Fruit fly (Drosophila melanogaster) whole organism, wandering third instar larva: Measurements from ENCODE around the gene CG10663.

Experiments
- Abd-B ChIP-seq: fragments of >200 bp; optimal IDR thresholded peaks from 2 replicates; lab custom pipeline; 2017; ENCODE audit warnings: missing biosample characterization, missing genetic modification characterization
- CG9705 ChIP-seq: fragments of 200-800 bp; sonication (Bioruptor generic); optimal IDR thresholded peaks from 2 replicates; lab custom pipeline; 2018; ENCODE audit warnings: missing biosample characterization, mild to moderate bottlenecking, missing genetic modification characterization
- CrebA ChIP-seq: fragments of 200-800 bp; sonication (Bioruptor generic); optimal IDR thresholded peaks from 2 replicates; lab custom pipeline; 2016; ENCODE audit warnings: missing biosample characterization, mild to moderate bottlenecking, missing genetic modification characterization, borderline replicate concordance
- Dfd ChIP-seq: fragments of >200 bp; optimal IDR thresholded peaks from 2 replicates; lab custom pipeline; 2017; ENCODE audit warnings: missing biosample characterization, missing genetic modification characterization
- Dif ChIP-seq: fragments of 200-275, 200-300 bp; sonication (Bioruptor generic); optimal IDR thresholded peaks from 2 replicates; lab custom pipeline; 2018; ENCODE audit warnings: missing biosample characterization, missing genetic modification characterization; ENCODE audit not compliant: partially characterized antibody
- GATAd ChIP-seq: sonication (Bioruptor generic); optimal IDR thresholded peaks from 2 replicates; lab custom pipeline; 2016; ENCODE audit warnings: missing biosample characterization, missing genetic modification characterization
- HLH106 ChIP-seq: fragments of 200-800 bp; optimal IDR thresholded peaks from 3 replicates; lab custom pipeline; 2019; ENCODE audit warnings: missing biosample characterization, mild to moderate bottlenecking, missing genetic modification characterization, moderate library complexity
- Hnf4 ChIP-seq: fragments of 200-800 bp; sonication (Bioruptor generic); optimal IDR thresholded peaks from 2 replicates; lab custom pipeline; 2016; ENCODE audit warnings: missing biosample characterization, mild to moderate bottlenecking, missing genetic modification characterization
- Hr78 ChIP-seq: fragments of >200 bp; optimal IDR thresholded peaks from 2 replicates; lab custom pipeline; 2017; ENCODE audit warnings: missing biosample characterization, missing genetic modification characterization
- Hr83 ChIP-seq: fragments of 200-300 bp; sonication (Bioruptor generic); optimal IDR thresholded peaks from 2 replicates; lab custom pipeline; 2016; ENCODE audit warnings: missing biosample characterization, mild to moderate bottlenecking, missing genetic modification characterization, moderate library complexity; ENCODE audit not compliant: poor library complexity, severe bottlenecking
- Jra ChIP-seq: sonication (Bioruptor generic); optimal IDR thresholded peaks from 2 replicates; lab custom pipeline; 2016; ENCODE audit warnings: missing biosample characterization, missing genetic modification characterization
- Mio ChIP-seq: sonication (Bioruptor generic); optimal IDR thresholded peaks from 2 replicates; lab custom pipeline; 2016; ENCODE audit warnings: missing biosample characterization, missing genetic modification characterization
- Myc ChIP-seq: fragments of >200 bp; optimal IDR thresholded peaks from 2 replicates; lab custom pipeline; 2017
- N ChIP-seq: fragments of >200 bp; optimal IDR thresholded peaks from 2 replicates; lab custom pipeline; 2018; ENCODE audit warnings: missing biosample characterization, missing external identifiers, missing genetic modification characterization
- OdsH ChIP-seq: fragments of 200-800 bp; sonication (Bioruptor generic); optimal IDR thresholded peaks from 2 replicates; lab custom pipeline; 2016; ENCODE audit warnings: missing biosample characterization, mild to moderate bottlenecking, missing genetic modification characterization
- Rel ChIP-seq, 2 experiments: fragments of 200-800 bp; sonication (Bioruptor generic) in 1 of 2; optimal IDR thresholded peaks; 2 replicates in 1 of 2; 3 replicates in 1 of 2; lab custom pipeline; 2016 to 2019; ENCODE audit warnings: mild to moderate bottlenecking in 2 of 2, missing biosample characterization in 2 of 2, missing genetic modification characterization in 2 of 2, moderate library complexity in 1 of 2
- Vsx2 ChIP-seq: fragments of 200-300, 225-300 bp; sonication (Bioruptor generic); optimal IDR thresholded peaks from 2 replicates; lab custom pipeline; 2018; ENCODE audit warnings: missing biosample characterization, missing genetic modification characterization; ENCODE audit not compliant: partially characterized antibody
- br ChIP-seq: fragments of 200-800 bp; sonication (Bioruptor generic); optimal IDR thresholded peaks from 2 replicates; lab custom pipeline; 2016; ENCODE audit warnings: missing biosample characterization, missing genetic modification characterization
- brk ChIP-seq: fragments of 200-800 bp; sonication (Bioruptor generic); optimal IDR thresholded peaks from 2 replicates; lab custom pipeline; 2016; ENCODE audit warnings: missing biosample characterization, mild to moderate bottlenecking, missing genetic modification characterization
- dl ChIP-seq, 2 experiments: fragments of 175-275, 200-275 bp in 1 of 2; fragments of 200-275 bp in 1 of 2; sonication (Bioruptor generic); optimal IDR thresholded peaks; lab custom pipeline; 2018; ENCODE audit warnings: mild to moderate bottlenecking in 2 of 2, missing biosample characterization in 2 of 2, missing genetic modification characterization in 2 of 2, moderate library complexity in 2 of 2; ENCODE audit not compliant: partially characterized antibody in 2 of 2, insufficient read depth in 1 of 2
- dmrt93B ChIP-seq: fragments of 200-800 bp; sonication (Bioruptor generic); optimal IDR thresholded peaks from 2 replicates; lab custom pipeline; 2018; ENCODE audit warnings: missing biosample characterization, mild to moderate bottlenecking, missing genetic modification characterization
- dsf ChIP-seq: sonication (Bioruptor generic); optimal IDR thresholded peaks from 2 replicates; lab custom pipeline; 2016; ENCODE audit warnings: missing biosample characterization, missing genetic modification characterization, borderline replicate concordance
- ey ChIP-seq: fragments of 200-800 bp; sonication (Bioruptor generic); optimal IDR thresholded peaks from 2 replicates; lab custom pipeline; 2016; ENCODE audit warnings: missing biosample characterization, missing genetic modification characterization
- foxo ChIP-seq, 2 experiments: fragments of 200-800 bp; sonication (Bioruptor generic); optimal IDR thresholded peaks; 2 replicates in 1 of 2; 3 replicates in 1 of 2; lab custom pipeline; 2016 to 2017; ENCODE audit warnings: missing biosample characterization in 2 of 2, missing genetic modification characterization in 2 of 2
- fru ChIP-seq: fragments of 200-800 bp; sonication (Bioruptor generic); optimal IDR thresholded peaks from 3 replicates; lab custom pipeline; 2016; ENCODE audit warnings: missing biosample characterization, mild to moderate bottlenecking, missing genetic modification characterization
- h ChIP-seq: fragments of 200-800 bp; sonication (Bioruptor generic); optimal IDR thresholded peaks from 3 replicates; lab custom pipeline; 2016; ENCODE audit warnings: missing biosample characterization, mild to moderate bottlenecking, missing genetic modification characterization
- jim ChIP-seq: fragments of 175-275, 200-325 bp; sonication (Bioruptor generic); optimal IDR thresholded peaks from 2 replicates; lab custom pipeline; 2016; ENCODE audit warnings: missing biosample characterization, mild to moderate bottlenecking, missing genetic modification characterization
- lola ChIP-seq: fragments of >200 bp; optimal IDR thresholded peaks from 2 replicates; lab custom pipeline; 2017; ENCODE audit warnings: missing biosample characterization, missing genetic modification characterization
- pan ChIP-seq: fragments of >200 bp; optimal IDR thresholded peaks from 2 replicates; lab custom pipeline; 2017
- psq ChIP-seq: fragments of 200-800 bp; sonication (Bioruptor generic); optimal IDR thresholded peaks from 3 replicates; lab custom pipeline; 2017; ENCODE audit warnings: missing biosample characterization, mild to moderate bottlenecking, missing genetic modification characterization, moderate library complexity
- rgr ChIP-seq: fragments of 200-800 bp; sonication (Bioruptor generic); optimal IDR thresholded peaks from 3 replicates; lab custom pipeline; 2016; ENCODE audit warnings: missing biosample characterization, mild to moderate bottlenecking, missing genetic modification characterization
- sage ChIP-seq: fragments of 200-800 bp; sonication (Bioruptor generic); optimal IDR thresholded peaks from 2 replicates; lab custom pipeline; 2016; ENCODE audit warnings: missing biosample characterization, mild to moderate bottlenecking, missing genetic modification characterization
- usp ChIP-seq: fragments of >200 bp; optimal IDR thresholded peaks from 2 replicates; lab custom pipeline; 2017; ENCODE audit warnings: missing biosample characterization, missing genetic modification characterization
- woc ChIP-seq: sonication (Bioruptor generic); optimal IDR thresholded peaks from 2 replicates; lab custom pipeline; 2016; ENCODE audit warnings: missing biosample characterization, mild to moderate bottlenecking, missing genetic modification characterization

The CG10663 gene

dm6 chr3L:12514762-12515215 lies 30.0 kb upstream of the CG10663 start, which contains the start of the genes sti and tral (continued):
- no peak for TF ChIP-seq usp (GFP tag; lab: Kevin White, UChicago)
- TF ChIP-seq CG9705 (GFP tag; lab: Kevin White, UChicago) = peak; percentile 86
- no peak for TF ChIP-seq Abd-B

- TF ChIP-seq foxo (GFP tag; optimal IDR thresholded peaks at IDR 0.05; lab: Kevin White, UChicago) (no peak), N (GFP tag; lab: Kevin White, UChicago) (no peak), Abd-B (no peak), brk (GFP tag; lab: Kevin White, UChicago) (no peak), Jra (no peak), Hr78 (GFP tag; lab: Kevin White, UChicago) (no peak), sage (GFP tag; lab: Kevin White, UChicago) (no peak), GATAd (no peak), h (GFP tag; lab: Kevin White, UChicago) (no peak), pan (no peak), dsf (GFP tag; lab: Kevin White, UChicago) (no peak), Rel (GFP tag; optimal IDR thresholded peaks at IDR 0.05; lab: Kevin White, UChicago) (no peak), Rel (tag; optimal IDR thresholded peaks at IDR 0.05; lab: Kevin White, UChicago) (no peak), rgr (GFP tag; lab: Kevin White, UChicago) (no peak), psq (no peak), lola (GFP tag; lab: Kevin White, UChicago) (no peak)
Observed at dm6 chr3L:12507571-12507970, 22.7 kb upstream of the CG10663 start, which contains the start of gene CG10654. TSS of gene CG10654 (minus strand) at chr3L:12507840.

dm6 chr3L:12506963-12507552 lies 22.2 kb upstream of the CG10663 start:
- TF ChIP-seq GATAd = no peak
- no peak for TF ChIP-seq sage (GFP tag; lab: Kevin White, UChicago)
- no peak for TF ChIP-seq Rel (GFP tag; optimal IDR thresholded peaks at IDR 0.05; lab: Kevin White, UChicago)
- no peak for TF ChIP-seq Rel (tag; optimal IDR thresholded peaks at IDR 0.05; lab: Kevin White, UChicago)
- TF ChIP-seq Vsx2 (GFP tag; lab: Kevin White, UChicago) = no peak
- peak; percentile 75 for TF ChIP-seq h (GFP tag; lab: Kevin White, UChicago)
- no peak for TF ChIP-seq foxo (GFP tag; optimal IDR thresholded peaks at IDR 0.05; lab: Kevin White, UChicago)
- TF ChIP-seq, all 38 proteins: peak for 1

DNA sequence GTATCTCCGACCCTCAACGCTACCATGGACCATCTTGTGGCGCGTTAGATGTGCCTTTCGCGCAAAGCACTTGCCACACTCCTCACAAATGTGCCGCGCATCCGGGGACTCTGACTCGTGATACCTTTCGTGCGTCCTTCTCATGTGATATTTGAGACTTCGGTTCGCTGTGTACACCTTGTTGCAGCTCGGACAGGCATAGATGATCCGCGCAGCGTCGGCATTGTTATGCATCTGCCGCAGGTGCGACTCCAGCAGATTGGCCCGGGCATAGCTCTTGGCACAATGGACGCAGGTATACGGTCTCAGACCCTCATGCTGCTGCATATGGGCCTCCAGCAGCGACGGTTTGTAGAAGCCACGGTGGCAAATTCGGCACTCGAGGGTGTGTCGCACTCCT lies 21.2 kb upstream of the CG10663 start:
- no peak for TF ChIP-seq N (GFP tag; lab: Kevin White, UChicago)
- no peak for TF ChIP-seq Dfd (GFP tag; lab: Kevin White, UChicago)
- no peak for TF ChIP-seq Hnf4 (GFP tag; lab: Kevin White, UChicago)
- TF ChIP-seq CG9705 (GFP tag; lab: Kevin White, UChicago) = no peak
- no peak for TF ChIP-seq Rel (GFP tag; optimal IDR thresholded peaks at IDR 0.05; lab: Kevin White, UChicago)
- TF ChIP-seq Rel (tag; optimal IDR thresholded peaks at IDR 0.05; lab: Kevin White, UChicago) = no peak
- TF ChIP-seq Vsx2 (GFP tag; lab: Kevin White, UChicago) = no peak
- no peak for TF ChIP-seq Mio
- no peak for TF ChIP-seq jim
- no peak for TF ChIP-seq foxo (GFP tag; optimal IDR thresholded peaks at IDR 0.05; lab: Kevin White, UChicago)
- TF ChIP-seq Hr78 (GFP tag; lab: Kevin White, UChicago) = no peak
- no peak for TF ChIP-seq Abd-B
- TF ChIP-seq CrebA (GFP tag; lab: Kevin White, UChicago) = no peak
- no peak for TF ChIP-seq dmrt93B (GFP tag; lab: Kevin White, UChicago)
- TF ChIP-seq sage (GFP tag; lab: Kevin White, UChicago) = no peak
- no peak for TF ChIP-seq ey (GFP tag; lab: Kevin White, UChicago)
- no peak for TF ChIP-seq OdsH (GFP tag; lab: Kevin White, UChicago)
- TF ChIP-seq Myc (lab: Kevin White, UChicago) = no peak
- no peak for TF ChIP-seq Dif (GFP tag; lab: Kevin White, UChicago)

- TF ChIP-seq Hr83 (GFP tag; lab: Kevin White, UChicago) (peak; percentile 47), woc (GFP tag; lab: Kevin White, UChicago) (no peak), dl (GFP tag; optimal IDR thresholded peaks at IDR 0.05; lab: Kevin White, UChicago; ENCODE audit: insufficient read depth in 1 of 2, partially characterized antibody in 2 of 2) (no peak), OdsH (GFP tag; lab: Kevin White, UChicago) (peak; percentile 37), Hr78 (GFP tag; lab: Kevin White, UChicago) (no peak), Jra (no peak), Dfd (GFP tag; lab: Kevin White, UChicago) (no peak), jim (no peak), fru (GFP tag; lab: Kevin White, UChicago) (peak; percentile 50), rgr (GFP tag; lab: Kevin White, UChicago) (peak; percentile 60), dmrt93B (GFP tag; lab: Kevin White, UChicago) (no peak), Abd-B (no peak), Vsx2 (GFP tag; lab: Kevin White, UChicago) (no peak), usp (GFP tag; lab: Kevin White, UChicago) (no peak), Myc (lab: Kevin White, UChicago) (peak; percentile 47), Hnf4 (GFP tag; lab: Kevin White, UChicago) (no peak), lola (GFP tag; lab: Kevin White, UChicago) (no peak), foxo (GFP tag; optimal IDR thresholded peaks at IDR 0.05; lab: Kevin White, UChicago) (peak in 1 of 2 experiments; percentile 66), HLH106 (tag; lab: Kevin White, UChicago) (peak; percentile 45), pan (no peak), br (GFP tag; lab: Kevin White, UChicago) (peak; percentile 11), CrebA (GFP tag; lab: Kevin White, UChicago) (no peak)
Observed at dm6 chr3L:12503865-12504650, 19.2 kb upstream of the CG10663 start, which contains the start of the genes CG10646 and vih. TSS of gene CG10646 (minus strand) at chr3L:12503894. TSS of gene vih (plus strand) at chr3L:12504292.
